Worm (Caenorhabditis elegans) whole organism, L4 larva: ENCODE results near the gene H04M03.12.

ENCODE experiments used
- D1046.2 ChIP-seq: fragments of 200-800 bp; sonication (Bioruptor generic); IDR thresholded peaks from 2 replicates; pipeline ENCODE4 v1.3.6; 2022; ENCODE audit warnings: missing genetic modification characterization, missing compliant biosample characterization
- F26F4.8 ChIP-seq: fragments of 200-800 bp; sonication (Bioruptor generic); conservative IDR thresholded peaks from 2 replicates; pipeline ENCODE4 v1.3.6; 2022; ENCODE audit warnings: missing genetic modification characterization, missing compliant biosample characterization
- F44E2.7 ChIP-seq: fragments of 200-800 bp; sonication (Bioruptor generic); IDR thresholded peaks from 2 replicates; pipeline ENCODE4 v2.1.2; 2022; ENCODE audit warnings: missing genetic modification characterization, missing compliant biosample characterization
- F49E8.2 ChIP-seq: sonication (generic microtip); optimal IDR thresholded peaks from 2 replicates; lab custom pipeline; 2016; ENCODE audit warnings: missing compliant biosample characterization, mild to moderate bottlenecking, missing genetic modification characterization, borderline replicate concordance
- T20F7.1 ChIP-seq: fragments of 200-800 bp; sonication (Bioruptor generic); optimal IDR thresholded peaks from 2 replicates; lab custom pipeline; 2018; ENCODE audit warnings: mild to moderate bottlenecking, missing genetic modification characterization, missing compliant biosample characterization
- Y105C5A.15 ChIP-seq: fragments of 200-800 bp; sonication (Bioruptor generic); IDR thresholded peaks from 2 replicates; pipeline ENCODE4 v1.3.6; 2022; ENCODE audit warnings: missing genetic modification characterization, missing compliant biosample characterization
- ZK337.2 ChIP-seq: fragments of 200-800 bp; sonication (Bioruptor generic); IDR thresholded peaks from 2 replicates; pipeline ENCODE4 v1.3.6; 2022; ENCODE audit warnings: missing genetic modification reagents, missing genetic modification characterization, missing compliant biosample characterization
- aha-1 ChIP-seq: fragments of 150-350 bp; peaks from one replicate; lab custom pipeline; 2014; ENCODE audit warnings: missing biosample characterization, missing genetic modification characterization
- aly-2 ChIP-seq: sonication (generic microtip); optimal IDR thresholded peaks from 2 replicates; lab custom pipeline; 2018; ENCODE audit warnings: missing biosample characterization, missing genetic modification characterization
- ama-1 ChIP-seq: fragments of 150-350 bp; optimal IDR thresholded peaks from 2 replicates; lab custom pipeline; 2014; ENCODE audit warnings: inconsistent platforms, mixed read lengths
- arid-1 ChIP-seq: fragments of 200-800 bp; sonication (Bioruptor generic); conservative IDR thresholded peaks from 2 replicates; pipeline ENCODE4 v1.3.6; 2022; ENCODE audit warnings: missing genetic modification reagents, missing genetic modification characterization, missing compliant biosample characterization
- attf-4 ChIP-seq: sonication (generic microtip); optimal IDR thresholded peaks from 3 replicates; lab custom pipeline; 2017; ENCODE audit warnings: missing biosample characterization, missing genetic modification characterization
- ces-1 ChIP-seq: fragments of 150-350 bp; sonication (generic microtip); optimal IDR thresholded peaks from 4 replicates; lab custom pipeline; 2014; ENCODE audit warnings: missing biosample characterization, missing genetic modification reagents, missing genetic modification characterization
- cey-2 ChIP-seq: sonication (generic microtip); optimal IDR thresholded peaks from 3 replicates; lab custom pipeline; 2017; ENCODE audit warnings: missing genetic modification characterization, mild to moderate bottlenecking, missing compliant biosample characterization, antibody characterized with exemption, borderline replicate concordance; ENCODE audit not compliant: insufficient read depth
- ctbp-1 ChIP-seq: fragments of 200-800 bp; sonication (Bioruptor generic); IDR thresholded peaks from 2 replicates; pipeline ENCODE4 v1.3.6; 2022; ENCODE audit warnings: missing genetic modification reagents, missing genetic modification characterization, missing compliant biosample characterization
- daf-16 ChIP-seq, 3 experiments: sonication (generic microtip); optimal IDR thresholded peaks; 2 replicates each; lab custom pipeline; 2016 to 2017; ENCODE audit warnings: missing genetic modification characterization in 3 of 3, missing genetic modification reagents in 3 of 3, mild to moderate bottlenecking in 2 of 3, missing compliant biosample characterization in 2 of 3, missing biosample characterization in 1 of 3, moderate library complexity in 1 of 3
- daf-8 ChIP-seq: fragments of 200-800 bp; sonication (Bioruptor generic); IDR thresholded peaks from 2 replicates; pipeline ENCODE4 v1.3.6; 2022; ENCODE audit warnings: missing genetic modification characterization, missing compliant biosample characterization
- dmd-6 ChIP-seq: fragments of 200-800 bp; sonication (Bioruptor generic); IDR thresholded peaks from 2 replicates; pipeline ENCODE4 v1.3.6; 2022; ENCODE audit warnings: missing genetic modification reagents, missing genetic modification characterization, missing compliant biosample characterization
- dmd-9 ChIP-seq: fragments of 200-800 bp; sonication (Bioruptor generic); IDR thresholded peaks from 2 replicates; pipeline ENCODE4 v1.3.6; 2022; ENCODE audit warnings: missing genetic modification reagents, missing genetic modification characterization, missing compliant biosample characterization
- dpl-1 ChIP-seq: fragments of 150-350 bp; optimal IDR thresholded peaks from 2 replicates; lab custom pipeline; 2014; ENCODE audit warnings: missing biosample characterization, missing genetic modification reagents, missing genetic modification characterization
- dve-1 ChIP-seq: sonication (generic microtip); optimal IDR thresholded peaks from 2 replicates; lab custom pipeline; 2017; ENCODE audit warnings: antibody characterized with exemption, mild to moderate bottlenecking, missing genetic modification characterization, missing compliant biosample characterization; ENCODE audit not compliant: insufficient read depth
- egl-27 ChIP-seq: sonication (generic microtip); optimal IDR thresholded peaks from 3 replicates; lab custom pipeline; 2017; ENCODE audit warnings: missing biosample characterization, missing genetic modification reagents, missing genetic modification characterization
- fos-1 ChIP-seq: fragments of 150-350 bp; optimal IDR thresholded peaks from 2 replicates; lab custom pipeline; 2014; ENCODE audit warnings: missing biosample characterization, missing genetic modification characterization
- gei-8 ChIP-seq: fragments of 200-800 bp; sonication (Bioruptor generic); optimal IDR thresholded peaks from 2 replicates; lab custom pipeline; 2018; ENCODE audit warnings: mild to moderate bottlenecking, missing genetic modification characterization, missing compliant biosample characterization
- hlh-11 ChIP-seq: fragments of 200-800 bp; sonication (Bioruptor generic); optimal IDR thresholded peaks from 2 replicates; lab custom pipeline; 2018; ENCODE audit warnings: mild to moderate bottlenecking, missing genetic modification characterization, missing compliant biosample characterization
- lin-1 ChIP-seq: fragments of 200-800 bp; sonication (Bioruptor generic); IDR thresholded peaks from 2 replicates; pipeline ENCODE4 v1.3.6; 2022; ENCODE audit warnings: missing genetic modification reagents, missing genetic modification characterization, missing compliant biosample characterization
- lin-13 ChIP-seq: fragments of 150-350 bp; optimal IDR thresholded peaks from 2 replicates; lab custom pipeline; 2014; ENCODE audit warnings: missing biosample characterization, missing genetic modification reagents, missing genetic modification characterization
- lin-39 ChIP-seq: fragments of 150-350 bp; optimal IDR thresholded peaks from 2 replicates; lab custom pipeline; 2014; ENCODE audit warnings: missing biosample characterization, missing genetic modification reagents, missing genetic modification characterization
- lsy-2 ChIP-seq, 2 experiments: fragments of 150-350 bp in 1 of 2; sonication (generic microtip) in 1 of 2; optimal IDR thresholded peaks; 2 replicates each; lab custom pipeline; 2014 to 2017; ENCODE audit warnings: missing biosample characterization in 2 of 2, missing genetic modification characterization in 2 of 2
- mes-2 ChIP-seq: sonication (generic microtip); optimal IDR thresholded peaks from 2 replicates; lab custom pipeline; 2016; ENCODE audit warnings: missing genotype, mild to moderate bottlenecking, missing genetic modification characterization, missing compliant biosample characterization; ENCODE audit not compliant: poor library complexity, severe bottlenecking
- mxl-3 ChIP-seq: fragments of 200-800 bp; sonication (Bioruptor generic); optimal IDR thresholded peaks from 2 replicates; lab custom pipeline; 2018; ENCODE audit warnings: mild to moderate bottlenecking, missing genetic modification characterization, missing compliant biosample characterization
- nhr-25 ChIP-seq: sonication (generic microtip); optimal IDR thresholded peaks from 2 replicates; lab custom pipeline; 2017; ENCODE audit warnings: missing genetic modification characterization, mild to moderate bottlenecking, missing compliant biosample characterization, antibody characterized with exemption, moderate library complexity, borderline replicate concordance; ENCODE audit not compliant: insufficient read depth
- nhr-48 ChIP-seq: sonication (generic microtip); optimal IDR thresholded peaks from 2 replicates; lab custom pipeline; 2016; ENCODE audit warnings: mild to moderate bottlenecking, missing genetic modification characterization, missing compliant biosample characterization
- nhr-76 ChIP-seq: fragments of 150-350 bp; optimal IDR thresholded peaks from 2 replicates; lab custom pipeline; 2014; ENCODE audit warnings: missing biosample characterization, missing genetic modification characterization
- nhr-77 ChIP-seq: fragments of 150-350 bp; optimal IDR thresholded peaks from 2 replicates; lab custom pipeline; 2014; ENCODE audit warnings: missing biosample characterization, missing genetic modification characterization
- php-3 ChIP-seq: fragments of 200-800 bp; sonication (Bioruptor generic); IDR thresholded peaks from 2 replicates; pipeline ENCODE4 v1.3.6; 2022; ENCODE audit warnings: missing genetic modification reagents, missing genetic modification characterization, missing compliant biosample characterization
- sdz-12 ChIP-seq: fragments of 200-800 bp; sonication (Bioruptor generic); optimal IDR thresholded peaks from 2 replicates; lab custom pipeline; 2018; ENCODE audit warnings: mild to moderate bottlenecking, missing genetic modification characterization, missing compliant biosample characterization
- set-16 ChIP-seq: fragments of 200-800 bp; sonication (Bioruptor generic); IDR thresholded peaks from 2 replicates; pipeline ENCODE4 v1.3.6; 2022; ENCODE audit warnings: missing genetic modification reagents, missing genetic modification characterization, missing compliant biosample characterization
- snpc-1.2 ChIP-seq: fragments of 200-800 bp; sonication (Bioruptor generic); IDR thresholded peaks from 2 replicates; pipeline ENCODE4 v1.3.6; 2022; ENCODE audit warnings: missing genetic modification reagents, missing genetic modification characterization, missing compliant biosample characterization
- snpc-4 ChIP-seq: fragments of 150-350 bp; optimal IDR thresholded peaks from 2 replicates; lab custom pipeline; 2014; ENCODE audit warnings: missing biosample characterization, missing genetic modification characterization
- spr-1 ChIP-seq: sonication (generic microtip); optimal IDR thresholded peaks from 2 replicates; lab custom pipeline; 2016; ENCODE audit warnings: mild to moderate bottlenecking, missing genetic modification characterization, missing compliant biosample characterization
- tra-1 ChIP-seq: fragments of 200-800 bp; sonication (Bioruptor generic); IDR thresholded peaks from 2 replicates; pipeline ENCODE4 v1.3.6; 2022; ENCODE audit warnings: missing genetic modification reagents, missing genetic modification characterization, missing compliant biosample characterization
- unc-130 ChIP-seq: sonication (generic microtip); optimal IDR thresholded peaks from 2 replicates; lab custom pipeline; 2016; ENCODE audit warnings: missing genetic modification reagents, missing genetic modification characterization, missing compliant biosample characterization
- unc-39 ChIP-seq: sonication (generic microtip); optimal IDR thresholded peaks from 2 replicates; lab custom pipeline; 2017; ENCODE audit warnings: missing biosample characterization, missing genetic modification characterization
- unc-62 ChIP-seq, 3 experiments: fragments of 150-350 bp in 1 of 3; sonication (generic microtip); optimal IDR thresholded peaks in 2 of 3; peaks in 1 of 3; 1 replicate in 1 of 3; 2 replicates in 2 of 3; lab custom pipeline; 2014 to 2017; ENCODE audit warnings: missing biosample characterization in 3 of 3, missing genetic modification characterization in 3 of 3, missing genetic modification reagents in 3 of 3, missing genotype in 1 of 3
- vab-7 ChIP-seq: fragments of 200-800 bp; sonication (Bioruptor generic); IDR thresholded peaks from 2 replicates; pipeline ENCODE4 v1.3.6; 2022; ENCODE audit warnings: missing genetic modification reagents, missing genetic modification characterization, missing compliant biosample characterization
- zfp-3 ChIP-seq: fragments of 200-800 bp; sonication (Bioruptor generic); conservative IDR thresholded peaks from 2 replicates; pipeline ENCODE4 v1.3.6; 2022; ENCODE audit warnings: missing genetic modification reagents, missing genetic modification characterization, missing compliant biosample characterization
- ztf-7 ChIP-seq: fragments of 150-350 bp; optimal IDR thresholded peaks from 2 replicates; lab custom pipeline; 2014; ENCODE audit warnings: missing biosample characterization, missing genetic modification characterization

The H04M03.12 gene

ce11 chrIV:5939908-5940307, 36.8 kb upstream of the H04M03.12 start:
- TF ChIP-seq lsy-2 (tag; optimal IDR thresholded peaks at IDR 0.05; lab: Kevin White, UChicago) (peak in 1 of 2 experiments; percentile 10), snpc-1.2 (peak; percentile 37), Y105C5A.15 (GFP tag; lab: Robert Waterston, UW) (no peak)

- TF ChIP-seq aha-1 (tag; lab: Kevin White, UChicago), result peak; percentile 83
- no peak for TF ChIP-seq F44E2.7 (GFP tag; lab: Robert Waterston, UW)
- no peak for TF ChIP-seq D1046.2
- 0 out of 2 replicates have a peak, but pooled peaks have one; percentile 9 for TF ChIP-seq tra-1 (GFP tag; lab: Robert Waterston, UW)
- no peak for TF ChIP-seq ZK337.2 (GFP tag; lab: Robert Waterston, UW)
- no peak for TF ChIP-seq dpl-1 (GFP tag; lab: Kevin White, UChicago)
- no peak for TF ChIP-seq unc-39 (tag; lab: Kevin White, UChicago)
- TF ChIP-seq T20F7.1 (GFP tag; lab: Kevin White, UChicago), result no peak
- TF ChIP-seq daf-8 (GFP tag; lab: Robert Waterston, UW), result no peak
- TF ChIP-seq spr-1, result no peak
- TF ChIP-seq mxl-3 (GFP tag; lab: Kevin White, UChicago), result peak; percentile 78
- no peak for TF ChIP-seq F26F4.8 (GFP tag; lab: Robert Waterston, UW)
- TF ChIP-seq lin-39 (tag; lab: Kevin White, UChicago), result no peak
- TF ChIP-seq zfp-3 (GFP tag; lab: Robert Waterston, UW), result no peak
- TF ChIP-seq ctbp-1 (GFP tag; lab: Robert Waterston, UW), result no peak
- no peak for TF ChIP-seq ces-1 (GFP tag; lab: Kevin White, UChicago)
- TF ChIP-seq lin-13 (GFP tag; lab: Kevin White, UChicago), result no peak
- TF ChIP-seq dve-1 (tag; lab: Kevin White, UChicago), result peak; percentile 53
- TF ChIP-seq nhr-48 (tag; lab: Kevin White, UChicago), result peak; percentile 19
- TF ChIP-seq daf-16 (GFP tag; optimal IDR thresholded peaks at IDR 0.05; lab: Kevin White, UChicago), result no peak
- TF ChIP-seq daf-16 (tag; optimal IDR thresholded peaks at IDR 0.05; lab: Kevin White, UChicago), result no peak
- peak; percentile 45 for TF ChIP-seq mes-2 (tag; lab: Kevin White, UChicago)
- TF ChIP-seq snpc-4 (tag; lab: Kevin White, UChicago), result no peak
- no peak for TF ChIP-seq php-3 (GFP tag; lab: Robert Waterston, UW)
- no peak for TF ChIP-seq F49E8.2 (tag; lab: Kevin White, UChicago)
- no peak for TF ChIP-seq aly-2 (tag; lab: Kevin White, UChicago)
- TF ChIP-seq unc-130 (GFP tag; lab: Kevin White, UChicago), result no peak
- TF ChIP-seq lin-1 (GFP tag; lab: Robert Waterston, UW), result no peak
- TF ChIP-seq arid-1 (GFP tag; lab: Robert Waterston, UW), result no peak
- TF ChIP-seq dmd-9 (GFP tag; lab: Robert Waterston, UW), result no peak
- TF ChIP-seq set-16 (GFP tag; lab: Robert Waterston, UW), result no peak
- no peak for TF ChIP-seq unc-62 (GFP tag; optimal IDR thresholded peaks at IDR 0.05 in 1 of 2; lab: Kevin White, UChicago)
- no peak for TF ChIP-seq unc-62 (tag; optimal IDR thresholded peaks at IDR 0.05; lab: Kevin White, UChicago)
- no peak for TF ChIP-seq egl-27 (tag; lab: Kevin White, UChicago)
- no peak for TF ChIP-seq ama-1 (lab: Kevin White, UChicago)
- peak in 1 of 2 experiments; percentile 11 for TF ChIP-seq lsy-2 (tag; optimal IDR thresholded peaks at IDR 0.05; lab: Kevin White, UChicago)
- TF ChIP-seq nhr-25 (tag; lab: Kevin White, UChicago), result no peak
- TF ChIP-seq fos-1 (tag; lab: Kevin White, UChicago), result no peak
- no peak for TF ChIP-seq sdz-12 (GFP tag; lab: Kevin White, UChicago)
- TF ChIP-seq gei-8 (GFP tag; lab: Kevin White, UChicago), result no peak
- TF ChIP-seq vab-7 (GFP tag; lab: Robert Waterston, UW), result no peak
- TF ChIP-seq cey-2 (tag; lab: Kevin White, UChicago), result no peak
- TF ChIP-seq attf-4 (tag; lab: Kevin White, UChicago), result no peak
- TF ChIP-seq hlh-11 (tag; lab: Kevin White, UChicago), result peak; percentile 56
- TF ChIP-seq ztf-7 (tag; lab: Kevin White, UChicago), result no peak
- TF ChIP-seq dmd-6 (GFP tag; lab: Robert Waterston, UW), result 0 out of 2 replicates have a peak, but pooled peaks have one; percentile 18
- TF ChIP-seq nhr-76 (tag; lab: Kevin White, UChicago), result no peak
- TF ChIP-seq nhr-77, result peak; percentile 69
These were observed 36.0 kb upstream of the H04M03.12 start, which contains the start of gene mcu-1 for ce11 chrIV:5939122-5939521. Gene mcu-1 (minus strand): TSS chrIV:5939230.
